Fruit fly (Drosophila melanogaster) whole organism, prepupa: ENCODE measurements around the gene Teh2.

Source experiments
- Blimp-1 ChIP-seq: fragments of 200-800 bp; sonication (Bioruptor generic); optimal IDR thresholded peaks from 3 replicates; lab custom pipeline; 2017; ENCODE audit warnings: missing biosample characterization, missing genetic modification characterization, mild to moderate bottlenecking, moderate library complexity, missing genetic modification reagents
- CG11294 ChIP-seq: fragments of 200-800 bp; sonication (Bioruptor generic); IDR thresholded peaks from 2 replicates; pipeline ENCODE4 v1.3.6; 2022; ENCODE audit warnings: missing biosample characterization, missing genetic modification characterization
- CG11902 ChIP-seq: fragments of 200-800 bp; sonication (Bioruptor generic); optimal IDR thresholded peaks from 3 replicates; lab custom pipeline; 2016; ENCODE audit warnings: missing biosample characterization, missing genetic modification characterization
- CG15336 ChIP-seq: fragments of 200-800 bp; sonication (Bioruptor generic); IDR thresholded peaks from 2 replicates; pipeline ENCODE4 v1.3.6; 2022; ENCODE audit warnings: missing biosample characterization, missing genetic modification characterization
- CG1621 ChIP-seq: fragments of 200-800 bp; sonication (Bioruptor generic); optimal IDR thresholded peaks from 3 replicates; lab custom pipeline; 2018; ENCODE audit warnings: missing biosample characterization, mild to moderate bottlenecking, missing genetic modification characterization
- CG3032 ChIP-seq: fragments of 200-800 bp; optimal IDR thresholded peaks from 2 replicates; lab custom pipeline; 2019; ENCODE audit warnings: missing biosample characterization, mild to moderate bottlenecking, missing genetic modification characterization, moderate library complexity
- CG31627 ChIP-seq: fragments of 200-800 bp; sonication (Bioruptor generic); optimal IDR thresholded peaks from 3 replicates; lab custom pipeline; 2016; ENCODE audit warnings: missing biosample characterization, missing genetic modification characterization
- CG32006 ChIP-seq: fragments of 200-800 bp; sonication (Bioruptor generic); optimal IDR thresholded peaks from 3 replicates; lab custom pipeline; 2017; ENCODE audit warnings: missing biosample characterization, mild to moderate bottlenecking, missing genetic modification characterization
- CG4318 ChIP-seq: fragments of 200-800 bp; sonication (Bioruptor generic); optimal IDR thresholded peaks from 3 replicates; lab custom pipeline; 2017; ENCODE audit warnings: missing biosample characterization, mild to moderate bottlenecking, missing genetic modification characterization
- CG7368 ChIP-seq: fragments of 200-800 bp; sonication (Bioruptor generic); optimal IDR thresholded peaks from 3 replicates; lab custom pipeline; 2016; ENCODE audit warnings: missing biosample characterization, missing genetic modification characterization
- Eip75B ChIP-seq: fragments of 200-800 bp; sonication (Bioruptor generic); optimal IDR thresholded peaks from 3 replicates; lab custom pipeline; 2016; ENCODE audit warnings: missing biosample characterization, missing genetic modification characterization
- Eip78C ChIP-seq: fragments of 200-800 bp; sonication (Bioruptor generic); peaks from one replicate; lab custom pipeline; 2016; ENCODE audit warnings: missing biosample characterization, missing genetic modification characterization
- Hr39 ChIP-seq: fragments of 200-800 bp; sonication (Bioruptor generic); optimal IDR thresholded peaks from 2 replicates; lab custom pipeline; 2016; ENCODE audit warnings: missing biosample characterization, missing genetic modification characterization
- Hr4 ChIP-seq: fragments of 200-800 bp; sonication (Bioruptor generic); optimal IDR thresholded peaks from 3 replicates; lab custom pipeline; 2016; ENCODE audit warnings: missing biosample characterization, missing genetic modification characterization
- Lpt ChIP-seq: fragments of 200-800 bp; sonication (Bioruptor generic); optimal IDR thresholded peaks from 3 replicates; lab custom pipeline; 2016; ENCODE audit warnings: missing biosample characterization, missing genetic modification characterization
- Sox15 ChIP-seq: fragments of 200-800 bp; sonication (Bioruptor generic); optimal IDR thresholded peaks from 3 replicates; lab custom pipeline; 2016; ENCODE audit warnings: missing biosample characterization, missing genetic modification characterization
- acj6 ChIP-seq: fragments of 200-800 bp; sonication (Bioruptor generic); optimal IDR thresholded peaks from 3 replicates; lab custom pipeline; 2016; ENCODE audit warnings: missing biosample characterization, missing genetic modification characterization
- dac ChIP-seq: fragments of 200-800 bp; sonication (Bioruptor generic); optimal IDR thresholded peaks from 2 replicates; lab custom pipeline; 2017; ENCODE audit warnings: missing biosample characterization, mild to moderate bottlenecking, missing genetic modification characterization
- eg ChIP-seq: fragments of 200-800 bp; sonication (Bioruptor generic); IDR thresholded peaks from 3 replicates; pipeline ENCODE4 v1.3.6; 2022; ENCODE audit warnings: missing biosample characterization, missing genetic modification characterization
- esn ChIP-seq: fragments of 200-800 bp; sonication (Bioruptor generic); optimal IDR thresholded peaks from 2 replicates; lab custom pipeline; 2016; ENCODE audit warnings: missing biosample characterization, mild to moderate bottlenecking, missing genetic modification characterization, moderate library complexity
- fd59A ChIP-seq: fragments of 200-800 bp; sonication (Bioruptor generic); optimal IDR thresholded peaks from 2 replicates; lab custom pipeline; 2017; ENCODE audit warnings: missing biosample characterization, mild to moderate bottlenecking, missing genetic modification characterization, missing genetic modification reagents
- fd85E ChIP-seq: fragments of 200-800 bp; sonication (Bioruptor generic); optimal IDR thresholded peaks from 3 replicates; lab custom pipeline; 2016; ENCODE audit warnings: missing biosample characterization, missing genetic modification characterization
- fkh ChIP-seq: fragments of 200-800 bp; sonication (Bioruptor generic); optimal IDR thresholded peaks from 3 replicates; lab custom pipeline; 2017; ENCODE audit warnings: missing biosample characterization, mild to moderate bottlenecking, missing genetic modification characterization, moderate library complexity
- pdm3 ChIP-seq: fragments of 200-800 bp; sonication (Bioruptor generic); optimal IDR thresholded peaks from 3 replicates; lab custom pipeline; 2016; ENCODE audit warnings: missing biosample characterization, missing genetic modification characterization
- salr ChIP-seq, 2 experiments: fragments of 200-800 bp; sonication (Bioruptor generic); optimal IDR thresholded peaks; 3 replicates each; lab custom pipeline; 2016 to 2018; ENCODE audit warnings: missing biosample characterization in 2 of 2, missing genetic modification characterization in 2 of 2, mild to moderate bottlenecking in 1 of 2
- spab ChIP-seq: fragments of 200-800 bp; sonication (Bioruptor generic); optimal IDR thresholded peaks from 2 replicates; lab custom pipeline; 2017; ENCODE audit warnings: missing biosample characterization, mild to moderate bottlenecking, missing genetic modification characterization, missing genetic modification reagents
- ss ChIP-seq, 2 experiments: fragments of 200-800 bp; sonication (Bioruptor generic); optimal IDR thresholded peaks; 2 replicates in 1 of 2; 3 replicates in 1 of 2; lab custom pipeline; 2017 to 2018; ENCODE audit warnings: mild to moderate bottlenecking in 2 of 2, missing biosample characterization in 2 of 2, missing genetic modification characterization in 2 of 2, moderate library complexity in 1 of 2
- svp ChIP-seq: fragments of 200-800 bp; sonication (Bioruptor generic); peaks from one replicate; lab custom pipeline; 2016; ENCODE audit warnings: missing biosample characterization, missing genetic modification characterization
- vri ChIP-seq: fragments of 200-800 bp; sonication (Bioruptor generic); optimal IDR thresholded peaks from 3 replicates; lab custom pipeline; 2016; ENCODE audit warnings: missing biosample characterization, mild to moderate bottlenecking, missing genetic modification characterization

Teh2 gene

DNA sequence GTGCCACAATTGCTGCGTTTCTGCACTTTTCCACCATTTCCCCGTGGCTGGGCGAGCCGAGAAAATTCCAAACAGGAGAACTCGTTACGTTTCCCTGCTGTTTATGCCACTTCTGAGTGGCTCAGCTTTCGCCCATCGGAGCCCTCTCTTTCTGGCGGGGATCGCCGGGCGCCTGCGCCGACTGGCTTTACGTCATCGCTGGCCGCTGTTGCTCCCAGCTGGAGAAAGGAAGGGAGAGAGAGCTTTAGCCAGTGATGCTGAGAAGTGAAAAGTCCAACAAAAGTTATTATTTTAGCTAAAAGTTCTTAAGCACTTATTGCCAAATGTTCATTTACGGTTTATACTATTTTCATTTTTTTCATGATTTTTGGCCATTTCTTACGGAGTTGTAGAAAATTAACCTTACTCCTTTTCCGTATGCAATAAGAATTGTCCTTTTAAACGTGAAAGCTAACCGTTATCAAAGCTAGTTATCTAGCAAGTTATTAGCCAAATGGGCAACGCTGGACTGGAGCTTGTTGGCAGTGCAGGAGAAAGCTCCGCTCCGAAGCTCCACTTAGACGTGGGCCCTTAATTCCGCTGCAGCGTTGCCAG, at the start of gene Teh2, which contains the start of gene tipE:
Gene Teh2 (minus strand): TSS at position 94 of the 594 bp plus-strand sequence.
Gene tipE (plus strand): TSS at position 570 of the 594 bp plus-strand sequence.
- TF ChIP-seq fd59A (GFP tag; lab: Kevin White, UChicago) (no peak), Eip75B (GFP tag; lab: Kevin White, UChicago) (no peak), CG3032 (tag; lab: Kevin White, UChicago) (no peak), vri (GFP tag; lab: Kevin White, UChicago) (no peak), CG31627 (no peak), CG11902 (GFP tag; lab: Kevin White, UChicago) (no peak), pdm3 (GFP tag; lab: Kevin White, UChicago) (no peak), Hr4 (no peak), svp (no peak), CG4318 (GFP tag; lab: Kevin White, UChicago) (no peak), esn (GFP tag; lab: Kevin White, UChicago) (no peak), fd85E (GFP tag; lab: Kevin White, UChicago) (no peak), Blimp-1 (GFP tag; lab: Kevin White, UChicago) (no peak), acj6 (GFP tag; lab: Kevin White, UChicago) (no peak)

DNA sequence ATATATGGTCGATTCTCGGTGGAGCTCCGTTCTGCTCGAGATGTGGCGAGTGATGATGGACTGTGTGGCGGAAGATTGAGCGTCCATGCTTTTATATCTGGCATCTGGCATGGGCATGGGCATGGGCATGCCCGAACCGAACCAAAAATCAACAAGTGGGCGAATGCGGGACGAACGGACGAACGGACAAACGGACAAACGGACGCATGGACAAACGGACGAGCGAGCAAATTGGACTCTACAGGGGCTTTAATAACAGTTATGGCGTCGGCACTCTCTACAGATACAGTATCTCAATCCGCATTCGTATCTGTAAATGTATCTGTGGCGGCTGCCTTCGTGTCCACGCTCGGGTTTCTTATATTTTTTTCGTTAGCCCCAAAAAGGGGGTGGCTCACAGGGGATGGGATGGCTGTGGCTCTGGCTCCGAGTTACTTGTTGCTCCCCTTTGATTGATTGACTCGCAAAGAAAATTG, 48.3 kb upstream of the Teh2 start, which contains the start of gene ImpL2:
Gene ImpL2 (minus strand): TSS at position 51 of the 476 bp plus-strand sequence.
- TF ChIP-seq Eip78C (GFP tag; lab: Kevin White, UChicago) (peak; percentile 35), Lpt (GFP tag; lab: Kevin White, UChicago) (no peak)
- TF ChIP-seq, all 60 proteins: peak for 1

DNA sequence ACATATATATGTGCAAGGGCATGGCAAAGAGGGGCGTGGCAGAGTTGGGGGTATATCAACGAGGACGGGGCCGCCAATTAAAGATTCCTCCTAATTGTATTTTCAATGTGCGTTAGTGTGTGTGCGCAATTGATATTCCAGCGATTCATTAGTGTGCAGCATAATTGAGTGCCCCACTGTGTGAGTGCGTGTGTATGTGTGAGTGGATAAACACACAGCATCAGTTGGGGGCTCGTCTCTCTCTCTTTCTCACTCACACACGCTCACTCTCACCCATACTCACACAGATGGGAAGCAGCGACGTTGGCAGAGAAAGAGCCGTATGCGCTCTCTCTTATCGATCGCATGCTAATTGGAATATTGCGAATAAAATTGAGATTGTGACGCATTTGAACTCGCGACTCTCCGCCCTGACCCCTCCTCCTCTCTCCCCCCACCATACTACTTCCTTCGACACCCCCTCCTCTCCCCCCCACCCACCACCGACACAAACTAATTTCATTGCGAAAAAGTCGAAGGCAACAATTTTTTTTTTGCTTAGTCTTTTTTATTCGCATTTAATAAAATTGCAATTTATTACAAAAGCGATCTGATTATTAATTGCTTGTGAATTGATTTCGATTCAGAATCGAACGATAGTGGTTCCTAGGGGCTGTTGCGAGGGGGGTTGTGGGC, 45.9 kb upstream of the Teh2 start:
- TF ChIP-seq CG7368 (GFP tag; lab: Kevin White, UChicago) (no peak), fkh (GFP tag; lab: Kevin White, UChicago) (peak; percentile 42), svp (peak; percentile 84), CG15336 (GFP tag; lab: Robert Waterston, UW) (0 out of 2 replicates have a peak, but pooled peaks have one; percentile 18), eg (GFP tag; lab: Robert Waterston, UW) (no peak), CG32006 (GFP tag; lab: Kevin White, UChicago) (no peak), ss (GFP tag; optimal IDR thresholded peaks at IDR 0.05; lab: Kevin White, UChicago) (peak in 1 of 2 experiments; percentile 46), CG11294 (no peak)

DNA sequence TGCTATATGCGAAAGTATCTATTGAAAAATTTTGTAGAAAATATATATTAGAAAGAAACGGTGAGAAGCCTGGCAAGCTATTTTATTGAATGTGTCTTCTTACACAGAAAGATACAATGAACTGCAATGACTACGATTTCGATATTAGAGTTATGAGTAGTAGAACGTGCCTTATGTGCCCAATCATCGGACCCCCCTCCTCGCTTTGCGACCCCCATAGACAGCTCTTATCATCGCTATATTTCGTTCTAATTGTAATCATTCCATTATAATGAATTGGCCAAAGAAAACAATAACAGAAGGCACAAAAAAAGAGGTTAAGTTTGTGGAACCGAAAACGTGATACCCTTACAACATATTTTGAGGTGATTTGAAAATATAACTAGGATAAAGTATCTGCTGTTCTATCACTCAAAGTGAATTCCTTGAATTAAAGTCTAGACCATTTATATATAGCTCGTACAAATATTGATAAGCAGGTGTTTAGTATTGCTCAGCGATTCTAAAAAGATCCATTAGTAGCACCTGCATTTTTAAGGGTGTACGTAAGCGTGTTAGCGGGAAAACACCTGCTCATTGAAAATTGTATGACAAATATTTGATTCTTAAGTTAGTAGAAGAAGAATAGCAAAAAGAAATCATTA, 45.0 kb upstream of the Teh2 start:
- TF ChIP-seq vri (GFP tag; lab: Kevin White, UChicago) (peak; percentile 18), spab (GFP tag; lab: Kevin White, UChicago) (no peak), CG7368 (GFP tag; lab: Kevin White, UChicago) (no peak), CG31627 (no peak), svp (peak; percentile 18), Blimp-1 (GFP tag; lab: Kevin White, UChicago) (no peak), fkh (GFP tag; lab: Kevin White, UChicago) (no peak), Eip78C (GFP tag; lab: Kevin White, UChicago) (peak; percentile 50), esn (GFP tag; lab: Kevin White, UChicago) (peak; percentile 14), dac (GFP tag; lab: Kevin White, UChicago) (no peak), fd85E (GFP tag; lab: Kevin White, UChicago) (no peak), CG15336 (GFP tag; lab: Robert Waterston, UW) (no peak), Hr39 (peak; percentile 23)

DNA sequence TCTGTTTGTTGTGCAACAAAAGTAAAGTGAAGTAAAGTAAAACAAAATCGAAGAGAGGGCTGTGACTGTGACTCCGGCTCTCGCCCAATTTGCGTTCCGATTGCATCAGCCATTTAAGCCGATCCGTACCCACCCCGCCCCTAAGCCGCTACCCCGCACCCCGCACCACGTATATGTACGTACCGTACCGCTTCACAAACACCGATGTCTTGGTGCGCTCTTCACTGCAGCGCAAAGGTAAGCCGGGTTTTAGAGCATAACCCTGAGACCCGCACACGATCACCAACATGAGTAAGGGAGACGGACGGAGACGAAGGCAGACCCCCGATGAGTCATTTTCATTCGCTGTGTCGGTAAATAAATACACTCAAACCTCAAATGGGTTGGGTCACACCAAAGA, 44.4 kb upstream of the Teh2 start:
- TF ChIP-seq fd59A (GFP tag; lab: Kevin White, UChicago) (no peak), CG15336 (GFP tag; lab: Robert Waterston, UW) (no peak), CG1621 (tag; lab: Kevin White, UChicago) (peak; percentile 22), Sox15 (GFP tag; lab: Kevin White, UChicago) (no peak), Blimp-1 (GFP tag; lab: Kevin White, UChicago) (no peak), salr (GFP tag; optimal IDR thresholded peaks at IDR 0.05; lab: Kevin White, UChicago) (no peak)
